Worm (Caenorhabditis elegans) whole organism, mixed stage, embryonic: ENCODE results near the gene srr-2.
"Not testable (repeated sequence)": the region's sequence is repeated elsewhere in the genome, so short reads cannot be mapped to it uniquely, and the experiment has no call there.

Experiments used
- M03D4.4 ChIP-seq: sonication (generic microtip); optimal IDR thresholded peaks from 2 replicates; lab custom pipeline; 2017; ENCODE audit warnings: mild to moderate bottlenecking, missing genetic modification characterization, missing compliant biosample characterization
- bed-3 ChIP-seq: fragments of 200-800 bp; sonication (Bioruptor generic); optimal IDR thresholded peaks from 3 replicates; lab custom pipeline; 2018; ENCODE audit warnings: mild to moderate bottlenecking, missing genetic modification characterization, moderate library complexity, missing compliant biosample characterization
- blmp-1 ChIP-seq: fragments of 150-350 bp; optimal IDR thresholded peaks from 2 replicates; lab custom pipeline; 2014; ENCODE audit warnings: missing biosample characterization, missing genetic modification characterization
- ceh-39 ChIP-seq: fragments of 150-350 bp; optimal IDR thresholded peaks from 2 replicates; lab custom pipeline; 2014; ENCODE audit warnings: missing biosample characterization, missing genetic modification characterization
- ceh-43 ChIP-seq: fragments of 200-800 bp; sonication (Bioruptor generic); optimal IDR thresholded peaks from 2 replicates; lab custom pipeline; 2018; ENCODE audit warnings: mild to moderate bottlenecking, missing genetic modification characterization, moderate library complexity, missing compliant biosample characterization
- ceh-83 ChIP-seq: fragments of 200-800 bp; sonication (Bioruptor generic); optimal IDR thresholded peaks from 2 replicates; lab custom pipeline; 2018; ENCODE audit warnings: mild to moderate bottlenecking, missing genetic modification characterization, missing compliant biosample characterization
- ces-1 ChIP-seq: fragments of 150-350 bp; optimal IDR thresholded peaks from 2 replicates; lab custom pipeline; 2014; ENCODE audit warnings: missing biosample characterization, missing genetic modification reagents, missing genetic modification characterization
- cnd-1 ChIP-seq: fragments of 200-800 bp; sonication (Bioruptor generic); optimal IDR thresholded peaks from 2 replicates; lab custom pipeline; 2018; ENCODE audit warnings: mild to moderate bottlenecking, missing genetic modification characterization, missing compliant biosample characterization
- drap-1 ChIP-seq: fragments of 200-800 bp; sonication (Bioruptor generic); optimal IDR thresholded peaks from 3 replicates; lab custom pipeline; 2018; ENCODE audit warnings: mild to moderate bottlenecking, missing genetic modification characterization, missing compliant biosample characterization
- elt-1 ChIP-seq: sonication (generic microtip); optimal IDR thresholded peaks from 2 replicates; lab custom pipeline; 2017; ENCODE audit warnings: missing genetic modification characterization, mild to moderate bottlenecking, missing compliant biosample characterization, antibody characterized with exemption, moderate library complexity, borderline replicate concordance; ENCODE audit not compliant: insufficient read depth
- elt-3 ChIP-seq: fragments of 150-350 bp; optimal IDR thresholded peaks from 2 replicates; lab custom pipeline; 2014; ENCODE audit warnings: missing biosample characterization, missing genetic modification characterization
- flh-1 ChIP-seq: fragments of 200-800 bp; sonication (Bioruptor generic); optimal IDR thresholded peaks from 2 replicates; lab custom pipeline; 2018; ENCODE audit warnings: mild to moderate bottlenecking, missing genetic modification characterization, moderate library complexity, missing compliant biosample characterization
- ham-2 ChIP-seq: fragments of 200-800 bp; sonication (Bioruptor generic); optimal IDR thresholded peaks from 2 replicates; lab custom pipeline; 2018; ENCODE audit warnings: mild to moderate bottlenecking, missing genetic modification characterization, missing compliant biosample characterization
- hlh-1 ChIP-seq: fragments of 150-350 bp; optimal IDR thresholded peaks from 2 replicates; lab custom pipeline; 2014; ENCODE audit warnings: missing biosample characterization, missing genetic modification reagents, missing genetic modification characterization
- lin-13 ChIP-seq: fragments of 150-350 bp; optimal IDR thresholded peaks from 2 replicates; lab custom pipeline; 2014; ENCODE audit warnings: missing biosample characterization, missing genetic modification characterization
- lin-32 ChIP-seq: fragments of 200-800 bp; sonication (Bioruptor generic); optimal IDR thresholded peaks from 2 replicates; lab custom pipeline; 2018; ENCODE audit warnings: mild to moderate bottlenecking, missing genetic modification characterization, missing compliant biosample characterization
- lsy-2 ChIP-seq: fragments of 150-350 bp; optimal IDR thresholded peaks from 2 replicates; lab custom pipeline; 2014; ENCODE audit warnings: missing biosample characterization, missing genetic modification characterization
- mab-5 ChIP-seq: fragments of 150-350 bp; optimal IDR thresholded peaks from 2 replicates; lab custom pipeline; 2014; ENCODE audit warnings: missing biosample characterization, missing genetic modification characterization
- mep-1 ChIP-seq: fragments of 150-350 bp; optimal IDR thresholded peaks from 2 replicates; lab custom pipeline; 2017; ENCODE audit warnings: missing biosample characterization, missing genetic modification reagents, missing genetic modification characterization, inconsistent platforms
- mls-2 ChIP-seq: sonication (generic microtip); optimal IDR thresholded peaks from 2 replicates; lab custom pipeline; 2016; ENCODE audit warnings: mild to moderate bottlenecking, missing genetic modification characterization, moderate library complexity, missing compliant biosample characterization
- nhr-12 ChIP-seq: fragments of 150-350 bp; optimal IDR thresholded peaks from 2 replicates; lab custom pipeline; 2014; ENCODE audit warnings: missing biosample characterization, missing genetic modification characterization
- nhr-2 ChIP-seq: fragments of 150-350 bp; optimal IDR thresholded peaks from 2 replicates; lab custom pipeline; 2014; ENCODE audit warnings: missing biosample characterization, missing genetic modification characterization
- nhr-237 ChIP-seq: fragments of 150-350 bp; optimal IDR thresholded peaks from 2 replicates; lab custom pipeline; 2014; ENCODE audit warnings: missing biosample characterization, missing genetic modification characterization
- nhr-76 ChIP-seq: sonication (generic microtip); optimal IDR thresholded peaks from 2 replicates; lab custom pipeline; 2017; ENCODE audit warnings: missing biosample characterization, missing genetic modification characterization
- pha-4 ChIP-seq: fragments of 150-350 bp; optimal IDR thresholded peaks from 2 replicates; lab custom pipeline; 2018; ENCODE audit warnings: missing biosample characterization, missing genetic modification reagents, missing genetic modification characterization
- sem-2 ChIP-seq: fragments of 200-800 bp; sonication (Bioruptor generic); optimal IDR thresholded peaks from 2 replicates; lab custom pipeline; 2018; ENCODE audit warnings: mild to moderate bottlenecking, missing genetic modification characterization, missing compliant biosample characterization
- sptf-1 ChIP-seq: sonication (generic microtip); optimal IDR thresholded peaks from 2 replicates; lab custom pipeline; 2017; ENCODE audit warnings: mild to moderate bottlenecking, missing genetic modification characterization, moderate library complexity, missing compliant biosample characterization
- tbx-8 ChIP-seq: fragments of 200-800 bp; sonication (Bioruptor generic); optimal IDR thresholded peaks from 2 replicates; lab custom pipeline; 2018; ENCODE audit warnings: mild to moderate bottlenecking, missing genetic modification characterization, moderate library complexity, missing compliant biosample characterization
- unc-120 ChIP-seq: sonication (generic microtip); optimal IDR thresholded peaks from 2 replicates; lab custom pipeline; 2017; ENCODE audit warnings: missing genetic modification characterization, missing compliant biosample characterization; ENCODE audit not compliant: poor library complexity, severe bottlenecking
- unc-39 ChIP-seq: fragments of 150-350 bp; optimal IDR thresholded peaks from 2 replicates; lab custom pipeline; 2014; ENCODE audit warnings: missing biosample characterization, missing genetic modification characterization
- unc-62 ChIP-seq: fragments of 150-350 bp; optimal IDR thresholded peaks from 2 replicates; lab custom pipeline; 2014; ENCODE audit warnings: missing biosample characterization, missing genetic modification reagents, missing genetic modification characterization
- zip-8 ChIP-seq: fragments of 150-350 bp; optimal IDR thresholded peaks from 2 replicates; lab custom pipeline; 2014; ENCODE audit warnings: missing biosample characterization, missing genetic modification characterization
- ztf-11 ChIP-seq: fragments of 150-350 bp; optimal IDR thresholded peaks from 2 replicates; lab custom pipeline; 2014; ENCODE audit warnings: missing biosample characterization, missing genetic modification characterization

The srr-2 gene

DNA sequence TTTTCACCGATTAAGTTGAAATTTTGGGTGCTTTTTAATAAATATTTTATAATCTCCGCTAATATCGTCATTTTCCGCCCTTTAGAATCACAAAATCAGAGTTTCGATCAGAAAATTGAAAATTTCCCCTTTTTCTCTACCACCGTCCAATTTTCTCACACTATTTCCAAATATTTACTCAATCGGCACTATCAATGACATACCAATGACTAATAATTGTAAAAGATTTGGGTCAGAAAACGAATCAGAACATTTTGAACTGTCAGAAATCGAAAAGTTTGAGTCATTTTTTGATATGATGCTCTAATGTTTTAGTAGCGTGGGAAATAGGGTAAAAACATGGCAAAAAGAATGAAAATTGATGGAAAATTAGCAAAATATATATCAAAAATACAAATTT is at the start of gene srr-2:
TSS of gene srr-2 (minus strand) at position 73 of the 400 bp plus-strand sequence.
- TF ChIP-seq nhr-2, result no peak
- no peak for TF ChIP-seq ceh-39
- TF ChIP-seq drap-1 (GFP tag; lab: Kevin White, UChicago), result no peak
- TF ChIP-seq mab-5 (tag; lab: Kevin White, UChicago), result no peak
- TF ChIP-seq lin-32 (GFP tag; lab: Kevin White, UChicago), result no peak
- TF ChIP-seq sem-2 (GFP tag; lab: Kevin White, UChicago), result no peak
- TF ChIP-seq unc-39 (tag; lab: Kevin White, UChicago), result no peak
- no peak for TF ChIP-seq blmp-1
- no peak for TF ChIP-seq elt-3 (tag; lab: Kevin White, UChicago)
- TF ChIP-seq mls-2 (tag; lab: Kevin White, UChicago), result no peak
- TF ChIP-seq nhr-237 (tag; lab: Kevin White, UChicago), result no peak
- no peak for TF ChIP-seq lin-13 (tag; lab: Kevin White, UChicago)
- TF ChIP-seq unc-62 (GFP tag; lab: Kevin White, UChicago), result no peak

DNA sequence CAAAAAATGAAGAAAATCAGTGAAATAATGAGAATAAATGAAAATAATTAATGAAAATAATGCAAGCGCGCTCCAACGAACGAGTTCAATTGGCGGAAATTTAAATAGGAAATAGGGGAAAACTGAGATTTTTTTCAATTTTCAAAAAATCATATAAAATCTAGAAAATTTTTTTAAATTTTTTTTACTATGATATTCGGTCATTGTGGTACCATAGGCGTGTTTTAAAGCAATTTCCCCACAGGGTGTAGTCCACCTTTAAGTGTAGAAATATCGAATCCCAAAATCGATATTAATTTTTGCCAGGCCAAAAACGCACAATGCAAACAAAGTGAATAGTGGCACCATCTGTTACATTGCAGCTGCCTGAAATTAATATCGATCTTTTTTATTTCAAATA is 47.2 kb upstream of the srr-2 start, which contains the start of gene F21D9.1:
TSS of gene F21D9.1 (plus strand) at position 301 of the 400 bp plus-strand sequence.
- not testable (repeated sequence) for TF ChIP-seq bed-3; elt-3 (tag; lab: Kevin White, UChicago); nhr-2

- no peak for TF ChIP-seq ces-1
These were observed 45.4 kb upstream of the srr-2 start, which contains the start of gene F21D9.2 for ce11 chrV:19262349-19262748. F21D9.2 (minus strand) TSS chrV:19262449.

DNA sequence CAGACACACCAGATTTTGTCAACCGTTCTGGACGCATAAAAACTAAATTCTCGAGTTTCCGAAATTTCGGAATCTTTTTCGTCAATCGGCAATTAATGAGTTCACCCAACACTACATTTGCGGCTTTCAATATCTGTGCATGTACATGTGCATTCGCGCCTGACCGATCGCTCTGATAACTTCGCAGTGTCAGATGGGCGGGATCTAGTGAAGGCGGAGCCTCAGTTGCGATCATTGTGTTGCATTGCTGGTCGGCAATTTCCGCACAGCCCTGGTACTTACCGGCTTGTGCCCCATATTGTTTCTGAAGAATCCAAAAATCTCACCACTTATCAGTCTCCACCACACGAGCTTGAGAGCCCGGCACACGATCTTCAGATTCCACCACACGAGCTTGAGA is 43.7 kb upstream of the srr-2 start:
- TF ChIP-seq nhr-2, result no peak
- no peak for TF ChIP-seq elt-3 (tag; lab: Kevin White, UChicago)
- no peak for TF ChIP-seq ces-1
- TF ChIP-seq nhr-237 (tag; lab: Kevin White, UChicago), result no peak
- no peak for TF ChIP-seq elt-1 (tag; lab: Kevin White, UChicago)
- TF ChIP-seq ham-2 (GFP tag; lab: Kevin White, UChicago), result no peak
- TF ChIP-seq ceh-83 (GFP tag; lab: Kevin White, UChicago), result no peak
- TF ChIP-seq ceh-39, result no peak
- TF ChIP-seq unc-62 (GFP tag; lab: Kevin White, UChicago), result no peak
- TF ChIP-seq sptf-1 (tag; lab: Kevin White, UChicago), result no peak
- TF ChIP-seq drap-1 (GFP tag; lab: Kevin White, UChicago), result no peak
- TF ChIP-seq hlh-1 (tag; lab: Kevin White, UChicago), result no peak
- no peak for TF ChIP-seq pha-4
- TF ChIP-seq nhr-76 (tag; lab: Kevin White, UChicago), result no peak
- no peak for TF ChIP-seq lin-32 (GFP tag; lab: Kevin White, UChicago)
- TF ChIP-seq flh-1 (GFP tag; lab: Kevin White, UChicago), result no peak
- TF ChIP-seq ceh-43, result no peak
- no peak for TF ChIP-seq mab-5 (tag; lab: Kevin White, UChicago)
- TF ChIP-seq unc-120, result no peak
- TF ChIP-seq unc-39 (tag; lab: Kevin White, UChicago), result no peak
- TF ChIP-seq, all 35 proteins: peak for 0

DNA sequence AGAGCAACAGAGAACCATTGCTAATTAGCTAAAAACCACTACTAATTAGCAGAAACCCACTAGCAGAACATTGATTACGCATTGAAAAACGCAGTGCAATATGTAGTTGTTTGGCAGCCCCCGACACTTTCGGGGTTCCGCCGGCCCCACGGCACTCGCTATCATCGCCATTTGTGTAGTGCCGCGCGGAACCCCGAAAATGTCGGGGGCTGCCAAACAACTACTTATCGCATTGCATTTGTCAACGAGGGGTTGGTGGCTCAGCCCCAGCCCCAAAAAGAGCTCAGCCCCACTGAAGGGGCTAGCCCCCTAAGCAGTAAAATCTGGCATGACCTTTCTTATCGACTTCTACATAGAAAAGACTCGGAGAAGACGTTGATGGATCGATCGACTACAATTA is 42.4 kb upstream of the srr-2 start:
- no peak for TF ChIP-seq elt-3 (tag; lab: Kevin White, UChicago)
- TF ChIP-seq mep-1 (tag; lab: Kevin White, UChicago), result no peak
- no peak for TF ChIP-seq cnd-1 (tag; lab: Kevin White, UChicago)
- TF ChIP-seq ceh-39, result no peak
- no peak for TF ChIP-seq lin-13 (tag; lab: Kevin White, UChicago)
- TF ChIP-seq lsy-2 (tag; lab: Kevin White, UChicago), result no peak
- TF ChIP-seq drap-1 (GFP tag; lab: Kevin White, UChicago), result no peak
- no peak for TF ChIP-seq nhr-12 (tag; lab: Kevin White, UChicago)
- no peak for TF ChIP-seq zip-8
- no peak for TF ChIP-seq unc-39 (tag; lab: Kevin White, UChicago)
- TF ChIP-seq tbx-8 (GFP tag; lab: Kevin White, UChicago), result no peak
- no peak for TF ChIP-seq ztf-11
- TF ChIP-seq sem-2 (GFP tag; lab: Kevin White, UChicago), result no peak
- no peak for TF ChIP-seq M03D4.4 (tag; lab: Kevin White, UChicago)
- TF ChIP-seq ceh-43, result no peak
- no peak for TF ChIP-seq ham-2 (GFP tag; lab: Kevin White, UChicago)
- TF ChIP-seq unc-120, result no peak
- TF ChIP-seq nhr-2, result no peak
- TF ChIP-seq bed-3, result no peak
- TF ChIP-seq, all 35 proteins: peak for 0
